Fruit fly (Drosophila melanogaster) whole organism, embryonic: ENCODE measurements around the gene CG32299.

Experiments used
- Bdp1 ChIP-seq: fragments of 200-800 bp; sonication (Bioruptor generic); optimal IDR thresholded peaks from 3 replicates; lab custom pipeline; 2016; ENCODE audit warnings: missing biosample characterization, missing genetic modification characterization
- BtbVII ChIP-seq: fragments of 200-800 bp; sonication (Bioruptor generic); optimal IDR thresholded peaks from 3 replicates; lab custom pipeline; 2017; ENCODE audit warnings: missing biosample characterization, mild to moderate bottlenecking, missing genetic modification characterization
- CG10274 ChIP-seq: fragments of 200-800 bp; sonication (Bioruptor generic); optimal IDR thresholded peaks from 3 replicates; lab custom pipeline; 2017; ENCODE audit warnings: missing biosample characterization, mild to moderate bottlenecking, missing genetic modification characterization
- CG10979 ChIP-seq: fragments of 200-800 bp; sonication (Bioruptor generic); optimal IDR thresholded peaks from 2 replicates; lab custom pipeline; 2018; ENCODE audit warnings: missing biosample characterization, mild to moderate bottlenecking, missing genetic modification characterization, moderate library complexity
- CG11247 ChIP-seq: fragments of 200-800 bp; sonication (Bioruptor generic); IDR thresholded peaks from 2 replicates; pipeline ENCODE4 v1.3.6; 2022; ENCODE audit warnings: missing biosample characterization, missing genetic modification characterization
- CG11695 ChIP-seq: fragments of 200-800 bp; sonication (Bioruptor generic); IDR thresholded peaks from 3 replicates; pipeline ENCODE4 v1.3.6; 2022; ENCODE audit warnings: missing biosample characterization, missing genetic modification characterization
- CG11696 ChIP-seq: fragments of 200-800 bp; sonication (Bioruptor generic); IDR thresholded peaks from 2 replicates; pipeline ENCODE4 v1.3.6; 2022; ENCODE audit warnings: missing biosample characterization, missing genetic modification characterization
- CG12236 ChIP-seq: fragments of 200-800 bp; sonication (Bioruptor generic); optimal IDR thresholded peaks from 2 replicates; lab custom pipeline; 2016; ENCODE audit warnings: missing biosample characterization, missing genetic modification characterization
- CG12769 ChIP-seq: fragments of 200-800 bp; sonication (Bioruptor generic); optimal IDR thresholded peaks from 2 replicates; lab custom pipeline; 2019; ENCODE audit warnings: missing biosample characterization, mild to moderate bottlenecking, missing genetic modification characterization, moderate library complexity
- CG14965 ChIP-seq: fragments of 200-800 bp; sonication (Bioruptor generic); optimal IDR thresholded peaks from 2 replicates; lab custom pipeline; 2016; ENCODE audit warnings: missing biosample characterization, missing genetic modification characterization, borderline replicate concordance
- CG1792 ChIP-seq: fragments of 200-800 bp; sonication (Bioruptor generic); optimal IDR thresholded peaks from 2 replicates; lab custom pipeline; 2016; ENCODE audit warnings: missing biosample characterization, missing genetic modification characterization
- CG18011 ChIP-seq: fragments of 200-800 bp; sonication (Bioruptor generic); optimal IDR thresholded peaks from 2 replicates; lab custom pipeline; 2017; ENCODE audit warnings: missing biosample characterization, missing genetic modification characterization, mild to moderate bottlenecking, moderate library complexity, missing genotype
- CG18599 ChIP-seq: fragments of 200-800 bp; sonication (Bioruptor generic); optimal IDR thresholded peaks from 3 replicates; lab custom pipeline; 2017; ENCODE audit warnings: missing biosample characterization, missing genetic modification characterization, mild to moderate bottlenecking, moderate library complexity, missing genetic modification reagents
- CG18619 ChIP-seq: fragments of 200-800 bp; sonication (Bioruptor generic); optimal IDR thresholded peaks from 3 replicates; lab custom pipeline; 2017; ENCODE audit warnings: missing biosample characterization, mild to moderate bottlenecking, missing genetic modification characterization
- CG31441 ChIP-seq: fragments of 200-800 bp; sonication (Bioruptor generic); IDR thresholded peaks from 2 replicates; pipeline ENCODE4 v1.3.6; 2022; ENCODE audit warnings: missing biosample characterization, missing genetic modification characterization
- CG33557 ChIP-seq: fragments of 200-800 bp; sonication (Bioruptor generic); optimal IDR thresholded peaks from 2 replicates; lab custom pipeline; 2019; ENCODE audit warnings: missing biosample characterization, mild to moderate bottlenecking, missing genetic modification characterization, moderate library complexity
- CG3407 ChIP-seq: fragments of 200-800 bp; sonication (Bioruptor generic); optimal IDR thresholded peaks from 2 replicates; lab custom pipeline; 2018; ENCODE audit warnings: missing biosample characterization, mild to moderate bottlenecking, missing genetic modification characterization
- CG6765 ChIP-seq: fragments of 200-800 bp; sonication (Bioruptor generic); optimal IDR thresholded peaks from 3 replicates; lab custom pipeline; 2017; ENCODE audit warnings: missing biosample characterization, mild to moderate bottlenecking, missing genetic modification characterization
- CG8359 ChIP-seq: fragments of 200-800 bp; sonication (Bioruptor generic); optimal IDR thresholded peaks from 2 replicates; lab custom pipeline; 2017; ENCODE audit warnings: missing biosample characterization, mild to moderate bottlenecking, missing genetic modification characterization, borderline replicate concordance
- CrebB ChIP-seq: fragments of 200-800 bp; sonication (Bioruptor generic); optimal IDR thresholded peaks from 3 replicates; lab custom pipeline; 2018; ENCODE audit warnings: missing biosample characterization, mild to moderate bottlenecking, missing genetic modification characterization
- Dfd ChIP-seq, 2 experiments: fragments of >200 bp; optimal IDR thresholded peaks; 2 replicates each; lab custom pipeline; 2017; ENCODE audit warnings: missing biosample characterization in 2 of 2, missing genetic modification characterization in 2 of 2
- Fer3 ChIP-seq: fragments of 200-800 bp; sonication (Bioruptor generic); optimal IDR thresholded peaks from 2 replicates; lab custom pipeline; 2018; ENCODE audit warnings: missing biosample characterization, mild to moderate bottlenecking, missing genetic modification characterization, moderate library complexity
- Hey ChIP-seq: fragments of 200-800 bp; sonication (Bioruptor generic); optimal IDR thresholded peaks from 3 replicates; lab custom pipeline; 2018; ENCODE audit warnings: missing biosample characterization, mild to moderate bottlenecking, missing genetic modification characterization
- Hr39 ChIP-seq: fragments of >200 bp; optimal IDR thresholded peaks from 2 replicates; lab custom pipeline; 2017
- Hr51 ChIP-seq, 2 experiments: fragments of 200-800 bp; sonication (Bioruptor generic); optimal IDR thresholded peaks; 2 replicates in 1 of 2; 3 replicates in 1 of 2; lab custom pipeline; 2016 to 2018; ENCODE audit warnings: missing biosample characterization in 2 of 2, missing genetic modification characterization in 2 of 2, mild to moderate bottlenecking in 1 of 2, moderate library complexity in 1 of 2
- Hr78 ChIP-seq, 2 experiments: fragments of 200-800 bp in 1 of 2; fragments of >200 bp in 1 of 2; sonication (Bioruptor generic) in 1 of 2; optimal IDR thresholded peaks; 2 replicates each; lab custom pipeline; 2017 to 2019; ENCODE audit warnings: missing biosample characterization in 2 of 2, missing genetic modification characterization in 2 of 2, mild to moderate bottlenecking in 1 of 2, moderate library complexity in 1 of 2
- Mrtf ChIP-seq: fragments of 200-800 bp; sonication (Bioruptor generic); IDR thresholded peaks from 3 replicates; pipeline ENCODE4 v1.3.6; 2022; ENCODE audit warnings: missing biosample characterization, missing genetic modification characterization
- Nf-YC ChIP-seq: fragments of 200-800 bp; optimal IDR thresholded peaks from 3 replicates; lab custom pipeline; 2019; ENCODE audit warnings: missing biosample characterization, mild to moderate bottlenecking, missing genetic modification characterization, moderate library complexity
- Rx ChIP-seq: fragments of 200-800 bp; sonication (Bioruptor generic); IDR thresholded peaks from 2 replicates; pipeline ENCODE4 v1.3.6; 2022; ENCODE audit warnings: missing biosample characterization, missing genetic modification characterization
- az2 ChIP-seq: fragments of 200-800 bp; sonication (Bioruptor generic); optimal IDR thresholded peaks from 3 replicates; lab custom pipeline; 2016; ENCODE audit warnings: missing biosample characterization, missing genetic modification characterization
- cas ChIP-seq: fragments of 200-800 bp; sonication (Bioruptor generic); IDR thresholded peaks from 2 replicates; pipeline ENCODE4 v1.3.6; 2022; ENCODE audit warnings: missing biosample characterization, missing genetic modification characterization
- chinmo ChIP-seq: fragments of 200-800 bp; sonication (Bioruptor generic); IDR thresholded peaks from 4 replicates; pipeline ENCODE4 v1.3.6; 2022; ENCODE audit warnings: missing biosample characterization, missing genetic modification characterization; ENCODE audit not compliant: partially characterized antibody
- chn ChIP-seq: fragments of 200-800 bp; sonication (Bioruptor generic); optimal IDR thresholded peaks from 2 replicates; lab custom pipeline; 2016; ENCODE audit warnings: missing biosample characterization, missing genetic modification characterization
- ci ChIP-seq: fragments of 200-800 bp; sonication (Bioruptor generic); IDR thresholded peaks from 3 replicates; pipeline ENCODE4 v1.3.6; 2022; ENCODE audit warnings: missing biosample characterization, missing genetic modification characterization
- crol ChIP-seq: fragments of 200-800 bp; sonication (Bioruptor generic); IDR thresholded peaks from 2 replicates; pipeline ENCODE4 v1.3.6; 2022; ENCODE audit warnings: missing biosample characterization, missing genetic modification characterization
- da ChIP-seq: fragments of 200-800 bp; sonication (Bioruptor generic); optimal IDR thresholded peaks from 2 replicates; lab custom pipeline; 2016; ENCODE audit warnings: missing biosample characterization, missing genetic modification characterization
- disco-r ChIP-seq: fragments of 200-800 bp; sonication (Bioruptor generic); optimal IDR thresholded peaks from 2 replicates; lab custom pipeline; 2016; ENCODE audit warnings: missing biosample characterization, missing genetic modification characterization
- exex ChIP-seq: fragments of 200-800 bp; sonication (Bioruptor generic); optimal IDR thresholded peaks from 4 replicates; lab custom pipeline; 2018; ENCODE audit warnings: missing biosample characterization, mild to moderate bottlenecking, missing genetic modification characterization, moderate library complexity
- fd3F ChIP-seq: fragments of 200-800 bp; sonication (Bioruptor generic); optimal IDR thresholded peaks from 2 replicates; lab custom pipeline; 2018; ENCODE audit warnings: missing biosample characterization, mild to moderate bottlenecking, missing genetic modification characterization, moderate library complexity
- hb ChIP-seq: fragments of 200-800 bp; sonication (Bioruptor generic); IDR thresholded peaks from 3 replicates; pipeline ENCODE4 v1.3.6; 2022; ENCODE audit warnings: missing biosample characterization, missing genetic modification characterization; ENCODE audit not compliant: partially characterized antibody
- hth ChIP-seq: fragments of >200 bp; optimal IDR thresholded peaks from 2 replicates; lab custom pipeline; 2017; ENCODE audit warnings: inconsistent platforms
- kni ChIP-seq: fragments of 200-800 bp; sonication (Bioruptor generic); optimal IDR thresholded peaks from 3 replicates; lab custom pipeline; 2017; ENCODE audit warnings: mild to moderate bottlenecking, missing biosample characterization, missing genetic modification reagents, missing genetic modification characterization
- lbe ChIP-seq: fragments of 200-800 bp; sonication (Bioruptor generic); optimal IDR thresholded peaks from 2 replicates; lab custom pipeline; 2016; ENCODE audit warnings: missing biosample characterization, mild to moderate bottlenecking, missing genetic modification characterization
- mld ChIP-seq: fragments of 200-800 bp; sonication (Bioruptor generic); IDR thresholded peaks from 3 replicates; pipeline ENCODE4 v1.3.6; 2022; ENCODE audit warnings: missing biosample characterization, missing genetic modification characterization; ENCODE audit not compliant: partially characterized antibody
- nom ChIP-seq: fragments of 200-800 bp; sonication (Bioruptor generic); optimal IDR thresholded peaks from 2 replicates; lab custom pipeline; 2017; ENCODE audit warnings: missing biosample characterization, missing genetic modification characterization, mild to moderate bottlenecking, moderate library complexity, missing genetic modification reagents
- pnt ChIP-seq: fragments of 200-800 bp; sonication (Bioruptor generic); optimal IDR thresholded peaks from 3 replicates; lab custom pipeline; 2016; ENCODE audit warnings: missing biosample characterization, missing genetic modification characterization
- sug ChIP-seq: fragments of 200-800 bp; optimal IDR thresholded peaks from 2 replicates; lab custom pipeline; 2019; ENCODE audit warnings: missing biosample characterization, mild to moderate bottlenecking, missing genetic modification characterization, moderate library complexity
- tll ChIP-seq, 2 experiments: fragments of 200-800 bp in 1 of 2; fragments of >200 bp in 1 of 2; sonication (Bioruptor generic) in 1 of 2; optimal IDR thresholded peaks; 2 replicates each; lab custom pipeline; 2017 to 2019; ENCODE audit warnings: missing biosample characterization in 2 of 2, missing genetic modification characterization in 2 of 2, mild to moderate bottlenecking in 1 of 2, moderate library complexity in 1 of 2
- zen ChIP-seq: fragments of 200-800 bp; sonication (Bioruptor generic); optimal IDR thresholded peaks from 3 replicates; lab custom pipeline; 2018; ENCODE audit warnings: missing biosample characterization, mild to moderate bottlenecking, missing genetic modification characterization, moderate library complexity

Gene CG32299

DNA sequence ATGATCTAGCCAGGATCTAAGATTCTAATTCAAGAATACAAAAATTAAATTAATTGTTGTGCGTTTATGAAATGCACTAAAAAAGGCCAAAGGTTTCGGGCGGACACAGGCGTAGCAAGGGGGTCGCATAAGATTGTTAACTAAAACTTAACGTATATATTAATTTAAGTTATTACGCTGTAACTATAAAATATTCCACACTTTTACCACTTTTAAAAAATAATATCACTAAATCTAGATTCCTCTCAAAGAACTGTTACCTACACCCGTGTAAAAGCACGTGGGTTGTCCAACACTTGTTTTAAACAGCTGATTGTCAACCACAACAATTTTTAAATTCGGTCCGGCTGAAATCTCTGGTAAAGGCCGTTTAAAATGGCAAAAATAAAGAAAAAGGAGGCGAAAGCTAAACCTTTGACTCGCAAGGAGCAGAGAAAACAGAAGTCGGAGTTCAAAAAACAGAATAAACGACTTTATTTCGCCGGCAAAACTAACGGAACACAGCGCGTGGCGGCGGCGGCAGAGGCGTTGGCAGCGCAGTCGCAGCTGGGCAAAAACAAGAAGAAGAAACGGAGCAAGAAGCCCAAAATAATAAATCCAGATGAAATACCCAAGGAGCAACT lies 17.3 kb downstream of the CG32299 start, which contains the start of the genes mRpL23 and CG9004 (continued):
- TF ChIP-seq Hr39 (lab: Kevin White, UChicago) (no peak), az2 (GFP tag; lab: Kevin White, UChicago) (peak; percentile 99), CG11695 (GFP tag; lab: Robert Waterston, UW) (peak; percentile 99), Bdp1 (GFP tag; lab: Kevin White, UChicago) (peak; percentile 94), crol (GFP tag; lab: Robert Waterston, UW) (peak; percentile 90), CG14965 (GFP tag; lab: Kevin White, UChicago) (peak; percentile 77), CG18599 (GFP tag; lab: Kevin White, UChicago) (peak; percentile 99), chinmo (GFP tag; lab: Robert Waterston, UW) (no peak), Rx (GFP tag; lab: Robert Waterston, UW) (peak; percentile 100), zen (tag; lab: Kevin White, UChicago) (peak; percentile 99), kni (GFP tag; lab: Kevin White, UChicago) (peak; percentile 92), CG10274 (GFP tag; lab: Kevin White, UChicago) (peak; percentile 91), da (peak; percentile 96), Fer3 (tag; lab: Kevin White, UChicago) (peak; percentile 99), nom (GFP tag; lab: Kevin White, UChicago) (peak; percentile 94), CG3407 (peak; percentile 97), CG1792 (GFP tag; lab: Kevin White, UChicago) (peak; percentile 97), CG31441 (GFP tag; lab: Robert Waterston, UW) (peak; percentile 98), CG11696 (GFP tag; lab: Robert Waterston, UW) (peak; percentile 98), chn (GFP tag; lab: Kevin White, UChicago) (peak; percentile 99), CG33557 (peak; percentile 96), CG18619 (GFP tag; lab: Kevin White, UChicago) (peak; percentile 99), Nf-YC (peak; percentile 90), pnt (GFP tag; lab: Kevin White, UChicago) (peak; percentile 99), mld (GFP tag; lab: Robert Waterston, UW) (no peak), hb (GFP tag; lab: Robert Waterston, UW) (no peak), CG12236 (GFP tag; lab: Kevin White, UChicago) (peak; percentile 96), Mrtf (GFP tag; lab: Robert Waterston, UW) (peak; percentile 100), exex (tag; lab: Kevin White, UChicago) (peak; percentile 92), CG12769 (tag; lab: Kevin White, UChicago) (peak; percentile 99), CG6765 (GFP tag; lab: Kevin White, UChicago) (peak; percentile 97), Dfd (GFP tag; optimal IDR thresholded peaks at IDR 0.05; lab: Kevin White, UChicago) (peak in 1 of 2 experiments; percentile 78), CG10979 (peak; percentile 98), CrebB (tag; lab: Kevin White, UChicago) (peak; percentile 99), BtbVII (GFP tag; lab: Kevin White, UChicago) (peak; percentile 97), lbe (GFP tag; lab: Kevin White, UChicago) (peak; percentile 98), CG8359 (GFP tag; lab: Kevin White, UChicago) (peak; percentile 93), CG18011 (peak; percentile 93), cas (peak; percentile 99), disco-r (GFP tag; lab: Kevin White, UChicago) (peak; percentile 97), hth (lab: Kevin White, UChicago) (no peak), Hr78 (GFP tag; optimal IDR thresholded peaks at IDR 0.05; lab: Kevin White, UChicago) (peak in 1 of 2 experiments; percentile 89), CG11247 (peak; percentile 100), Hr51 (GFP tag; optimal IDR thresholded peaks at IDR 0.05; lab: Kevin White, UChicago) (peak; percentile 99), tll (GFP tag; optimal IDR thresholded peaks at IDR 0.05; lab: Kevin White, UChicago) (peak in 1 of 2 experiments; percentile 83), sug (tag; lab: Kevin White, UChicago) (peak; percentile 98), fd3F (GFP tag; lab: Kevin White, UChicago) (peak; percentile 99), ci (GFP tag; lab: Robert Waterston, UW) (peak; percentile 100), Hey (tag; lab: Kevin White, UChicago) (peak; percentile 94)
